Worm (Caenorhabditis elegans): Measurements from ENCODE around the gene str-77.

ce11 chrV:17707022-17707421, 11.7 kb upstream of the str-77 start, which contains the start of gene srh-31:
- TF ChIP-seq pbrm-1 (GFP tag; IDR thresholded peaks at IDR 0.05) = no peak
- no peak for TF ChIP-seq ama-1 (optimal IDR thresholded peaks at IDR 0.05)
- no peak for TF ChIP-seq ama-1 (GFP tag; optimal IDR thresholded peaks at IDR 0.05)
- no peak for TF ChIP-seq ets-4 (GFP tag; optimal IDR thresholded peaks at IDR 0.05)
- no peak for TF ChIP-seq attf-5 (GFP tag; optimal IDR thresholded peaks at IDR 0.05)
- no peak for TF ChIP-seq repo-1 (tag; optimal IDR thresholded peaks at IDR 0.05)
- no peak for TF ChIP-seq tlf-1 (GFP tag; optimal IDR thresholded peaks at IDR 0.05)
- TF ChIP-seq Y53F4B.3 (GFP tag; IDR thresholded peaks at IDR 0.05) = no peak
- TF ChIP-seq F57A8.1 (GFP tag; optimal IDR thresholded peaks at IDR 0.05) = no peak
- TF ChIP-seq snpc-4 (GFP tag; optimal IDR thresholded peaks at IDR 0.05) = no peak
- no peak for TF ChIP-seq snpc-4 (tag; optimal IDR thresholded peaks at IDR 0.05)
- TF ChIP-seq cebp-2 (GFP tag; IDR thresholded peaks at IDR 0.05) = no peak
- no peak for TF ChIP-seq lin-54 (GFP tag; optimal IDR thresholded peaks at IDR 0.05)

All from whole organism, young adult.